Fruit fly (Drosophila melanogaster) whole organism, wandering third instar larva: ENCODE data around the gene trio.

Experiments
- Abd-B ChIP-seq: fragments of >200 bp; optimal IDR thresholded peaks from 2 replicates; lab custom pipeline; 2017; ENCODE audit warnings: missing biosample characterization, missing genetic modification characterization
- CG32264 ChIP-seq: fragments of 200-800 bp; sonication (Bioruptor generic); optimal IDR thresholded peaks from 2 replicates; lab custom pipeline; 2016; ENCODE audit warnings: missing biosample characterization, missing genetic modification characterization
- CG9705 ChIP-seq: fragments of 200-800 bp; sonication (Bioruptor generic); optimal IDR thresholded peaks from 2 replicates; lab custom pipeline; 2018; ENCODE audit warnings: missing biosample characterization, mild to moderate bottlenecking, missing genetic modification characterization
- CrebA ChIP-seq: fragments of 200-800 bp; sonication (Bioruptor generic); optimal IDR thresholded peaks from 2 replicates; lab custom pipeline; 2016; ENCODE audit warnings: missing biosample characterization, mild to moderate bottlenecking, missing genetic modification characterization, borderline replicate concordance
- Dfd ChIP-seq: fragments of >200 bp; optimal IDR thresholded peaks from 2 replicates; lab custom pipeline; 2017; ENCODE audit warnings: missing biosample characterization, missing genetic modification characterization
- Dif ChIP-seq: fragments of 200-275, 200-300 bp; sonication (Bioruptor generic); optimal IDR thresholded peaks from 2 replicates; lab custom pipeline; 2018; ENCODE audit warnings: missing biosample characterization, missing genetic modification characterization; ENCODE audit not compliant: partially characterized antibody
- GATAd ChIP-seq: sonication (Bioruptor generic); optimal IDR thresholded peaks from 2 replicates; lab custom pipeline; 2016; ENCODE audit warnings: missing biosample characterization, missing genetic modification characterization
- Hnf4 ChIP-seq: fragments of 200-800 bp; sonication (Bioruptor generic); optimal IDR thresholded peaks from 2 replicates; lab custom pipeline; 2016; ENCODE audit warnings: missing biosample characterization, mild to moderate bottlenecking, missing genetic modification characterization
- Hr78 ChIP-seq: fragments of >200 bp; optimal IDR thresholded peaks from 2 replicates; lab custom pipeline; 2017; ENCODE audit warnings: missing biosample characterization, missing genetic modification characterization
- Hr83 ChIP-seq: fragments of 200-300 bp; sonication (Bioruptor generic); optimal IDR thresholded peaks from 2 replicates; lab custom pipeline; 2016; ENCODE audit warnings: missing biosample characterization, mild to moderate bottlenecking, missing genetic modification characterization, moderate library complexity; ENCODE audit not compliant: poor library complexity, severe bottlenecking
- Jra ChIP-seq: sonication (Bioruptor generic); optimal IDR thresholded peaks from 2 replicates; lab custom pipeline; 2016; ENCODE audit warnings: missing biosample characterization, missing genetic modification characterization
- Mio ChIP-seq: sonication (Bioruptor generic); optimal IDR thresholded peaks from 2 replicates; lab custom pipeline; 2016; ENCODE audit warnings: missing biosample characterization, missing genetic modification characterization
- N ChIP-seq: fragments of >200 bp; optimal IDR thresholded peaks from 2 replicates; lab custom pipeline; 2018; ENCODE audit warnings: missing biosample characterization, missing external identifiers, missing genetic modification characterization
- OdsH ChIP-seq: fragments of 200-800 bp; sonication (Bioruptor generic); optimal IDR thresholded peaks from 2 replicates; lab custom pipeline; 2016; ENCODE audit warnings: missing biosample characterization, mild to moderate bottlenecking, missing genetic modification characterization
- Rel ChIP-seq, 2 experiments: fragments of 200-800 bp; sonication (Bioruptor generic) in 1 of 2; optimal IDR thresholded peaks; 2 replicates in 1 of 2; 3 replicates in 1 of 2; lab custom pipeline; 2016 to 2019; ENCODE audit warnings: mild to moderate bottlenecking in 2 of 2, missing biosample characterization in 2 of 2, missing genetic modification characterization in 2 of 2, moderate library complexity in 1 of 2
- Vsx2 ChIP-seq: fragments of 200-300, 225-300 bp; sonication (Bioruptor generic); optimal IDR thresholded peaks from 2 replicates; lab custom pipeline; 2018; ENCODE audit warnings: missing biosample characterization, missing genetic modification characterization; ENCODE audit not compliant: partially characterized antibody
- br ChIP-seq: fragments of 200-800 bp; sonication (Bioruptor generic); optimal IDR thresholded peaks from 2 replicates; lab custom pipeline; 2016; ENCODE audit warnings: missing biosample characterization, missing genetic modification characterization
- brk ChIP-seq: fragments of 200-800 bp; sonication (Bioruptor generic); optimal IDR thresholded peaks from 2 replicates; lab custom pipeline; 2016; ENCODE audit warnings: missing biosample characterization, mild to moderate bottlenecking, missing genetic modification characterization
- dl ChIP-seq, 2 experiments: fragments of 175-275, 200-275 bp in 1 of 2; fragments of 200-275 bp in 1 of 2; sonication (Bioruptor generic); optimal IDR thresholded peaks; lab custom pipeline; 2018; ENCODE audit warnings: mild to moderate bottlenecking in 2 of 2, missing biosample characterization in 2 of 2, missing genetic modification characterization in 2 of 2, moderate library complexity in 2 of 2; ENCODE audit not compliant: partially characterized antibody in 2 of 2, insufficient read depth in 1 of 2
- dmrt93B ChIP-seq: fragments of 200-800 bp; sonication (Bioruptor generic); optimal IDR thresholded peaks from 2 replicates; lab custom pipeline; 2018; ENCODE audit warnings: missing biosample characterization, mild to moderate bottlenecking, missing genetic modification characterization
- dsf ChIP-seq: sonication (Bioruptor generic); optimal IDR thresholded peaks from 2 replicates; lab custom pipeline; 2016; ENCODE audit warnings: missing biosample characterization, missing genetic modification characterization, borderline replicate concordance
- ey ChIP-seq: fragments of 200-800 bp; sonication (Bioruptor generic); optimal IDR thresholded peaks from 2 replicates; lab custom pipeline; 2016; ENCODE audit warnings: missing biosample characterization, missing genetic modification characterization
- foxo ChIP-seq, 2 experiments: fragments of 200-800 bp; sonication (Bioruptor generic); optimal IDR thresholded peaks; 2 replicates in 1 of 2; 3 replicates in 1 of 2; lab custom pipeline; 2016 to 2017; ENCODE audit warnings: missing biosample characterization in 2 of 2, missing genetic modification characterization in 2 of 2
- fru ChIP-seq: fragments of 200-800 bp; sonication (Bioruptor generic); optimal IDR thresholded peaks from 3 replicates; lab custom pipeline; 2016; ENCODE audit warnings: missing biosample characterization, mild to moderate bottlenecking, missing genetic modification characterization
- h ChIP-seq: fragments of 200-800 bp; sonication (Bioruptor generic); optimal IDR thresholded peaks from 3 replicates; lab custom pipeline; 2016; ENCODE audit warnings: missing biosample characterization, mild to moderate bottlenecking, missing genetic modification characterization
- jim ChIP-seq: fragments of 175-275, 200-325 bp; sonication (Bioruptor generic); optimal IDR thresholded peaks from 2 replicates; lab custom pipeline; 2016; ENCODE audit warnings: missing biosample characterization, mild to moderate bottlenecking, missing genetic modification characterization
- lola ChIP-seq: fragments of >200 bp; optimal IDR thresholded peaks from 2 replicates; lab custom pipeline; 2017; ENCODE audit warnings: missing biosample characterization, missing genetic modification characterization
- pan ChIP-seq: fragments of >200 bp; optimal IDR thresholded peaks from 2 replicates; lab custom pipeline; 2017
- psq ChIP-seq: fragments of 200-800 bp; sonication (Bioruptor generic); optimal IDR thresholded peaks from 3 replicates; lab custom pipeline; 2017; ENCODE audit warnings: missing biosample characterization, mild to moderate bottlenecking, missing genetic modification characterization, moderate library complexity
- rgr ChIP-seq: fragments of 200-800 bp; sonication (Bioruptor generic); optimal IDR thresholded peaks from 3 replicates; lab custom pipeline; 2016; ENCODE audit warnings: missing biosample characterization, mild to moderate bottlenecking, missing genetic modification characterization
- sage ChIP-seq: fragments of 200-800 bp; sonication (Bioruptor generic); optimal IDR thresholded peaks from 2 replicates; lab custom pipeline; 2016; ENCODE audit warnings: missing biosample characterization, mild to moderate bottlenecking, missing genetic modification characterization
- sv ChIP-seq: fragments of 200-800 bp; sonication (Bioruptor generic); optimal IDR thresholded peaks from 3 replicates; lab custom pipeline; 2016; ENCODE audit warnings: missing biosample characterization, missing genetic modification characterization
- usp ChIP-seq: fragments of >200 bp; optimal IDR thresholded peaks from 2 replicates; lab custom pipeline; 2017; ENCODE audit warnings: missing biosample characterization, missing genetic modification characterization

Gene trio

DNA sequence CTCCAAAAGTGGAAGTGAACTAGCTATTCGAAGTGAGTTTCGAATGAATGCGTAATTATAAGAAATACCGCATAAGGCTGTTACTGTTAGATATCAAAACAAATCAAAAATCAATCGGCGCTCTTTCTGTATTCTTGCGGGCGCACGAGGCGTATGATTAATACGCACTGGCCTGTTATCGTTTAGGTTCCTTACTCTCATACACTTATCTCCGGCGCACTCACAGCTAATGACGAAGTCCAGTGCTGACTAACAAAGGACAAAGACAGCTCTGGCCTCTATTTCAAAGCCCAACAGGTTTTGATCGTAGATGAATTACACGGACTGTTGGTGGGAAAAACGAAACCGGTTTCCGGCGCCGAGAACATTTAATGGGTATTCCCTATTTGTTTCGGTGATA lies 28.8 kb downstream of the trio start:
- TF ChIP-seq Rel (GFP tag; optimal IDR thresholded peaks at IDR 0.05; lab: Kevin White, UChicago) (no peak), Rel (tag; optimal IDR thresholded peaks at IDR 0.05; lab: Kevin White, UChicago) (peak; percentile 87), Dif (GFP tag; lab: Kevin White, UChicago) (no peak)

DNA sequence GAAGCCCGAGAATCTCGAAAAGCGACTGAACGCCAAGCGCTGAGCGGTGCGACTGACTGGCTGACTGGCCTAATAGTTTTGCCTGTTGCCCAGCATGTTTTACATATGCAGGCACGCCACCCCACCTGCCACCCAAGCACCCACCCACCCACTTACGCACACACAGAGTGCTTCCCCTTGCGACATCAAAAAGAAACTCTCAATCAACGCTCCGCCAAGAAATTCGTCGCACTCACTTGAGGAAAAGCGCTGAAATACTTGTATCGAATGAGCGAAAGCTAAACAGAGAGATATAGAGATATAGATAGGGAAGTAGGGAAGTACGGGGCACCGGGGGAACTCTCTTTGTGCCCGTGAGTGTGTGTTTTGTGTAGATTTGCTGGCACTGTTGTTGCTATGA lies 34.1 kb downstream of the trio start:
- TF ChIP-seq Abd-B (GFP tag; lab: Kevin White, UChicago) (no peak), Hr78 (no peak), sv (GFP tag; lab: Kevin White, UChicago) (no peak), jim (GFP tag; lab: Kevin White, UChicago) (no peak), CG32264 (no peak), Vsx2 (GFP tag; lab: Kevin White, UChicago) (peak; percentile 50), psq (no peak), h (GFP tag; lab: Kevin White, UChicago) (peak; percentile 45), Jra (GFP tag; lab: Kevin White, UChicago) (no peak), br (GFP tag; lab: Kevin White, UChicago) (peak; percentile 26), Dif (GFP tag; lab: Kevin White, UChicago) (no peak), sage (GFP tag; lab: Kevin White, UChicago) (no peak), CG9705 (GFP tag; lab: Kevin White, UChicago) (no peak), pan (lab: Kevin White, UChicago) (no peak), N (GFP tag; lab: Kevin White, UChicago) (no peak), GATAd (GFP tag; lab: Kevin White, UChicago) (no peak), Rel (GFP tag; optimal IDR thresholded peaks at IDR 0.05; lab: Kevin White, UChicago) (no peak), Rel (tag; optimal IDR thresholded peaks at IDR 0.05; lab: Kevin White, UChicago) (peak; percentile 93), dmrt93B (no peak), Hr83 (peak; percentile 15), Dfd (GFP tag; lab: Kevin White, UChicago) (no peak), fru (GFP tag; lab: Kevin White, UChicago) (no peak)

DNA sequence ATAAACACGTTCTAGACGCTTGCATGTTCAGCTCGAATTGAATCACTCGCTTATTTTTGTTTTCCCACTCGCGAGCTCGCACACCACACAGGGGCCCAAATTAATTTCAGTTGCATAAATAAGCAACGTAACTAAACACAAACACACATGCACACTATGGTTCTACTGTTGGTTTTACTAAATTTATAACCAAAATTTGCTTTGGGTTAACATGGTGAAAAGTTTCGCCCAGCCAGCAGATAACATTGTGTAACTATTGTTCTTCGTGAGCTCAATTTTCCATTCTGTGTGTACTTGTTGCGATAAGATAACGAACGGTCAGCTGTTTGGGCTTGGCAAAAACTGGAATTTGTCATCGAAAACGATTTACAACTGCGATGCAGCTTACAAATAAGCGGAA lies 34.7 kb downstream of the trio start:
- no peak for TF ChIP-seq lola (GFP tag; lab: Kevin White, UChicago)
- no peak for TF ChIP-seq fru (GFP tag; lab: Kevin White, UChicago)
- TF ChIP-seq CG32264, result no peak
- TF ChIP-seq Hnf4 (GFP tag; lab: Kevin White, UChicago), result no peak

DNA sequence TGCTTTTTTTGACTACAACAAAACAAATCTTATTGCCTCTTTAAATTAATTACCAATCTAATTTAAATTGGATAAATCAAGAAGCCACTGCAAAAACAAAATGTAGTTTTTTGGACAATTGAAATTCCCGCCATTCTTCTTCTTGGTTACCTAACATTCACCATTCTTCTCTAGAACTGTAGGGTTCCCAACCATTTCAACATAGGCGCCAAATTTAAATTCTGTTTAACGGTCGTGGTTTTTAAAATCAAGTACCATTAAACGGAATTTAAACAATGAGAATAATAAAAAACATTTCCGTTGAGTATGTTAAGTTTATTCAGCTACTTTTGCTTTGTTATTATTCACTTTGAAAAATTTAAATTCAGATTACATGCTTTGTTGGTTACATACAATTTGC lies 39.0 kb downstream of the trio start:
- TF ChIP-seq ey (no peak), Rel (GFP tag; optimal IDR thresholded peaks at IDR 0.05; lab: Kevin White, UChicago) (no peak), Rel (tag; optimal IDR thresholded peaks at IDR 0.05; lab: Kevin White, UChicago) (no peak), sage (GFP tag; lab: Kevin White, UChicago) (no peak), h (GFP tag; lab: Kevin White, UChicago) (no peak), CrebA (no peak), usp (GFP tag; lab: Kevin White, UChicago) (no peak), OdsH (GFP tag; lab: Kevin White, UChicago) (no peak), psq (no peak), Hnf4 (GFP tag; lab: Kevin White, UChicago) (no peak), Mio (no peak), br (GFP tag; lab: Kevin White, UChicago) (no peak), dl (GFP tag; optimal IDR thresholded peaks at IDR 0.05; lab: Kevin White, UChicago; ENCODE audit: insufficient read depth in 1 of 2, partially characterized antibody in 2 of 2) (no peak), foxo (GFP tag; optimal IDR thresholded peaks at IDR 0.05; lab: Kevin White, UChicago) (no peak), Hr78 (no peak), N (GFP tag; lab: Kevin White, UChicago) (no peak), rgr (no peak), jim (GFP tag; lab: Kevin White, UChicago) (no peak), dmrt93B (no peak), dsf (GFP tag; lab: Kevin White, UChicago) (no peak), brk (GFP tag; lab: Kevin White, UChicago) (no peak)
